Worm (Caenorhabditis elegans): ENCODE data around the gene C30B5.6.

Gene C30B5.6

ce11 chrII:6247011-6247410 is 24.6 kb upstream of the C30B5.6 start, which contains the start of gene T24H7.2:
Gene T24H7.2, plus strand, starts transcription at chrII:6247311.
- TF ChIP-seq mef-2 (tag; optimal IDR thresholded peaks at IDR 0.05) (no peak), mdl-1 (tag; optimal IDR thresholded peaks at IDR 0.05) (no peak), ets-5 (GFP tag; IDR thresholded peaks at IDR 0.05) (no peak), vab-15 (tag; optimal IDR thresholded peaks at IDR 0.05) (no peak), ceh-8 (GFP tag; optimal IDR thresholded peaks at IDR 0.05) (no peak), pqm-1 (tag; optimal IDR thresholded peaks at IDR 0.05) (no peak), nhr-28 (tag; optimal IDR thresholded peaks at IDR 0.05) (no peak), aly-2 (tag; optimal IDR thresholded peaks at IDR 0.05) (no peak), elt-2 (tag; optimal IDR thresholded peaks at IDR 0.05) (no peak), unc-86 (tag; optimal IDR thresholded peaks at IDR 0.05) (no peak), ztf-11 (tag; optimal IDR thresholded peaks at IDR 0.05) (no peak), unc-98 (GFP tag; IDR thresholded peaks at IDR 0.05) (no peak), C04F5.9 (tag; optimal IDR thresholded peaks at IDR 0.05) (no peak), sup-37 (GFP tag; optimal IDR thresholded peaks at IDR 0.05) (no peak), nhr-12 (tag; optimal IDR thresholded peaks at IDR 0.05) (no peak), sptf-1 (tag; optimal IDR thresholded peaks at IDR 0.05) (no peak), ces-1 (GFP tag; optimal IDR thresholded peaks at IDR 0.05) (no peak), alr-1 (tag; optimal IDR thresholded peaks at IDR 0.05; ENCODE audit: borderline replicate concordance) (no peak)

ce11 chrII:6246054-6246453 is 23.6 kb upstream of the C30B5.6 start, which contains the start of gene lelo-1:
Gene lelo-1, plus strand, starts transcription at chrII:6246354.
- TF ChIP-seq nhr-90 (tag; optimal IDR thresholded peaks at IDR 0.05; ENCODE audit: poor library complexity) (no peak), efl-1 (optimal IDR thresholded peaks at IDR 0.05) (no peak), efl-1 (GFP tag; optimal IDR thresholded peaks at IDR 0.05 in 1 of 2) (peak in 1 of 2 experiments; percentile 30), ceh-88 (GFP tag; IDR thresholded peaks at IDR 0.05) (no peak)

- TF ChIP-seq C04F5.9 (tag; optimal IDR thresholded peaks at IDR 0.05) (no peak), zip-4 (GFP tag; optimal IDR thresholded peaks at IDR 0.05) (no peak), nhr-47 (tag; optimal IDR thresholded peaks at IDR 0.05) (no peak), nhr-237 (tag; optimal IDR thresholded peaks at IDR 0.05) (no peak), lin-35 (GFP tag; optimal IDR thresholded peaks at IDR 0.05) (peak; percentile 37 to 90), ceh-90 (tag; optimal IDR thresholded peaks at IDR 0.05) (no peak), elt-3 (tag; optimal IDR thresholded peaks at IDR 0.05) (no peak), fos-1 (tag; optimal IDR thresholded peaks at IDR 0.05) (no peak), dpl-1 (GFP tag; optimal IDR thresholded peaks at IDR 0.05) (peak; percentile 19 to 80 (median 67)), lsy-2 (tag; optimal IDR thresholded peaks at IDR 0.05) (peak in 1 of 2 experiments; percentile 30), blmp-1 (tag; optimal IDR thresholded peaks at IDR 0.05) (peak; percentile 1), efl-1 (optimal IDR thresholded peaks at IDR 0.05) (peak in 1 of 2 experiments; percentile 71), efl-1 (GFP tag; optimal IDR thresholded peaks at IDR 0.05 in 1 of 2) (peak; percentile 78 to 97)
These were observed 22.8 kb upstream of the C30B5.6 start, which contains the start of gene blos-4 for ce11 chrII:6245199-6245702. Gene blos-4, plus strand, starts transcription at chrII:6245249.

ce11 chrII:6244171-6244570 is 21.7 kb upstream of the C30B5.6 start, which contains the start of gene tat-4:
Gene tat-4, minus strand, starts transcription at chrII:6244287.
- TF ChIP-seq lin-35 (GFP tag; optimal IDR thresholded peaks at IDR 0.05) (peak in 1 of 2 experiments; percentile 26), sptf-1 (tag; optimal IDR thresholded peaks at IDR 0.05) (no peak)

ce11 chrII:6241758-6242157 is 19.3 kb upstream of the C30B5.6 start, which contains the start of gene T24H7.8:
Gene T24H7.8, plus strand, starts transcription at chrII:6242058.
- no peak for TF ChIP-seq efl-1 (optimal IDR thresholded peaks at IDR 0.05)
- TF ChIP-seq efl-1 (GFP tag; optimal IDR thresholded peaks at IDR 0.05 in 1 of 2): no peak
- TF ChIP-seq rnt-1 (tag; optimal IDR thresholded peaks at IDR 0.05): no peak
- no peak for TF ChIP-seq aly-2 (tag; optimal IDR thresholded peaks at IDR 0.05)
- TF ChIP-seq ztf-11 (tag; optimal IDR thresholded peaks at IDR 0.05): no peak
- no peak for TF ChIP-seq grh-1 (GFP tag; IDR thresholded peaks at IDR 0.05)
